Fruit fly (Drosophila melanogaster) whole organism, adult: Measurements from ENCODE around the gene CG31549.
A peak's percentile ranks its signal among the peaks of the same experiment; 100 is the strongest.

ENCODE experiments used
- CG11617 ChIP-seq: fragments of 200-800 bp; sonication (Bioruptor generic); optimal IDR thresholded peaks from 2 replicates; lab custom pipeline; 2017; ENCODE audit warnings: mild to moderate bottlenecking, missing biosample characterization, missing genetic modification reagents, missing genetic modification characterization
- CG12768 ChIP-seq: fragments of 200-800 bp; sonication (Bioruptor generic); optimal IDR thresholded peaks from 2 replicates; lab custom pipeline; 2017; ENCODE audit warnings: missing biosample characterization, missing genetic modification characterization, mild to moderate bottlenecking, moderate library complexity, missing genetic modification reagents
- CG14711 ChIP-seq: fragments of 200-800 bp; sonication (Bioruptor generic); optimal IDR thresholded peaks from 2 replicates; lab custom pipeline; 2018; ENCODE audit warnings: missing biosample characterization, mild to moderate bottlenecking, missing genetic modification characterization, moderate library complexity
- CG1620 ChIP-seq: fragments of 200-800 bp; sonication (Bioruptor generic); optimal IDR thresholded peaks from 2 replicates; lab custom pipeline; 2016; ENCODE audit warnings: missing biosample characterization, missing genetic modification characterization
- CG33017 ChIP-seq: fragments of 200-800 bp; sonication (Bioruptor generic); optimal IDR thresholded peaks from 2 replicates; lab custom pipeline; 2018; ENCODE audit warnings: missing biosample characterization, mild to moderate bottlenecking, missing genetic modification characterization, moderate library complexity
- CG5204 ChIP-seq: fragments of 200-800 bp; sonication (Bioruptor generic); optimal IDR thresholded peaks from 2 replicates; lab custom pipeline; 2016; ENCODE audit warnings: missing biosample characterization, missing genetic modification characterization
- CG7045 ChIP-seq: fragments of 200-800 bp; sonication (Bioruptor generic); optimal IDR thresholded peaks from 2 replicates; lab custom pipeline; 2017; ENCODE audit warnings: missing biosample characterization, mild to moderate bottlenecking, missing genetic modification characterization
- CG7101 ChIP-seq: fragments of 200-800 bp; sonication (Bioruptor generic); optimal IDR thresholded peaks from 2 replicates; lab custom pipeline; 2018; ENCODE audit warnings: missing biosample characterization, mild to moderate bottlenecking, missing genetic modification characterization, moderate library complexity
- Clk ChIP-seq: fragments of 200-800 bp; sonication (Bioruptor generic); optimal IDR thresholded peaks from 2 replicates; lab custom pipeline; 2017; ENCODE audit warnings: missing biosample characterization, missing genetic modification characterization
- Crg-1 ChIP-seq: fragments of 200-800 bp; sonication (Bioruptor generic); optimal IDR thresholded peaks from 2 replicates; lab custom pipeline; 2016; ENCODE audit warnings: missing biosample characterization, missing genetic modification characterization
- Hr96 ChIP-seq: fragments of 200-800 bp; sonication (Bioruptor generic); optimal IDR thresholded peaks from 2 replicates; lab custom pipeline; 2016; ENCODE audit warnings: missing biosample characterization, missing genetic modification characterization
- Mnt ChIP-seq: fragments of 200-800 bp; sonication (Bioruptor generic); optimal IDR thresholded peaks from 2 replicates; lab custom pipeline; 2016; ENCODE audit warnings: missing biosample characterization, mild to moderate bottlenecking, missing genetic modification characterization
- bab1 ChIP-seq: fragments of 200-800 bp; sonication (Bioruptor generic); optimal IDR thresholded peaks from 3 replicates; lab custom pipeline; 2019; ENCODE audit warnings: missing biosample characterization, mild to moderate bottlenecking, missing genetic modification characterization, moderate library complexity
- cic ChIP-seq: fragments of 200-800 bp; sonication (Bioruptor generic); optimal IDR thresholded peaks from 2 replicates; lab custom pipeline; 2017; ENCODE audit warnings: missing biosample characterization, mild to moderate bottlenecking, missing genetic modification characterization, moderate library complexity
- cnc ChIP-seq, 2 experiments: fragments of >200 bp; optimal IDR thresholded peaks; 2 replicates each; lab custom pipeline; 2017
- kay ChIP-seq: fragments of 200-800 bp; sonication (Bioruptor generic); peaks from one replicate; lab custom pipeline; 2016; ENCODE audit warnings: missing biosample characterization, missing genetic modification characterization, borderline replicate concordance
- ovo ChIP-seq: fragments of 200-800 bp; sonication (Bioruptor generic); optimal IDR thresholded peaks from 2 replicates; lab custom pipeline; 2016; ENCODE audit warnings: missing biosample characterization, missing genetic modification characterization
- pad ChIP-seq: fragments of 200-800 bp; sonication (Bioruptor generic); optimal IDR thresholded peaks from 3 replicates; lab custom pipeline; 2017; ENCODE audit warnings: missing biosample characterization, missing genetic modification characterization, mild to moderate bottlenecking, moderate library complexity, missing genetic modification reagents
- tj ChIP-seq: fragments of 200-800 bp; sonication (Bioruptor generic); optimal IDR thresholded peaks from 3 replicates; lab custom pipeline; 2017; ENCODE audit warnings: missing biosample characterization, mild to moderate bottlenecking, missing genetic modification characterization, moderate library complexity
- toe ChIP-seq: fragments of 200-800 bp; sonication (Bioruptor generic); optimal IDR thresholded peaks from 2 replicates; lab custom pipeline; 2016; ENCODE audit warnings: missing biosample characterization, missing genetic modification characterization

Gene CG31549

DNA sequence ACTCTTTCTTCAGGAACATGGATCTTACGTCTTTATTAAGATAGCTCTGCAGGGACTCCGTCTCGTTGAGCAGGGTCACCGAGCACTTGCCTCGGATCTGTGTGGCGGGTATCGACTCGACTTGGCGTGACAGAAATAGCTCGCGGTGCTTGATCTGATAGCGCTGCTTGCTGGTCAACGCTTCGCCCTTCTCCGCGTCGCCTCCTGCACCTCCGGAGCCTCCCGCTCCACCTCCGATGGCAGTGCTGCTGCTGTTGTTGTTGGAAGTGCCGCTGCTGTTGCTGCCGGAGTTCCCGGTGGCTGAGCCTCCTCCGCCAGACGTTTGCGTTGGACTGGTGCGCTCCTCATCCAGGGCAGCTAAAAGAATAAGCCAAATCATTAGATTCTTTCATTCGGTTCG is 11.4 kb downstream of the CG31549 start:
- TF ChIP-seq ovo (GFP tag; lab: Kevin White, UChicago) (no peak), Clk (GFP tag; lab: Kevin White, UChicago) (no peak)

- peak; percentile 26 for TF ChIP-seq pad (GFP tag; lab: Kevin White, UChicago)
- no peak for TF ChIP-seq ovo (GFP tag; lab: Kevin White, UChicago)
- no peak for TF ChIP-seq cic (GFP tag; lab: Kevin White, UChicago)
- TF ChIP-seq CG33017 (tag; lab: Kevin White, UChicago) = peak; percentile 46
- no peak for TF ChIP-seq Hr96
- peak; percentile 41 for TF ChIP-seq Mnt (GFP tag; lab: Kevin White, UChicago)
- TF ChIP-seq toe (GFP tag; lab: Kevin White, UChicago) = no peak
- no peak for TF ChIP-seq Clk (GFP tag; lab: Kevin White, UChicago)
- peak; percentile 22 for TF ChIP-seq CG7101 (tag; lab: Kevin White, UChicago)
- peak; percentile 4 for TF ChIP-seq CG1620 (GFP tag; lab: Kevin White, UChicago)
- peak; percentile 25 for TF ChIP-seq tj (GFP tag; lab: Kevin White, UChicago)
- no peak for TF ChIP-seq bab1
- peak; percentile 15 for TF ChIP-seq CG12768 (GFP tag; lab: Kevin White, UChicago)
These were observed 15.9 kb downstream of the CG31549 start for dm6 chr3R:5647705-5648568.

DNA sequence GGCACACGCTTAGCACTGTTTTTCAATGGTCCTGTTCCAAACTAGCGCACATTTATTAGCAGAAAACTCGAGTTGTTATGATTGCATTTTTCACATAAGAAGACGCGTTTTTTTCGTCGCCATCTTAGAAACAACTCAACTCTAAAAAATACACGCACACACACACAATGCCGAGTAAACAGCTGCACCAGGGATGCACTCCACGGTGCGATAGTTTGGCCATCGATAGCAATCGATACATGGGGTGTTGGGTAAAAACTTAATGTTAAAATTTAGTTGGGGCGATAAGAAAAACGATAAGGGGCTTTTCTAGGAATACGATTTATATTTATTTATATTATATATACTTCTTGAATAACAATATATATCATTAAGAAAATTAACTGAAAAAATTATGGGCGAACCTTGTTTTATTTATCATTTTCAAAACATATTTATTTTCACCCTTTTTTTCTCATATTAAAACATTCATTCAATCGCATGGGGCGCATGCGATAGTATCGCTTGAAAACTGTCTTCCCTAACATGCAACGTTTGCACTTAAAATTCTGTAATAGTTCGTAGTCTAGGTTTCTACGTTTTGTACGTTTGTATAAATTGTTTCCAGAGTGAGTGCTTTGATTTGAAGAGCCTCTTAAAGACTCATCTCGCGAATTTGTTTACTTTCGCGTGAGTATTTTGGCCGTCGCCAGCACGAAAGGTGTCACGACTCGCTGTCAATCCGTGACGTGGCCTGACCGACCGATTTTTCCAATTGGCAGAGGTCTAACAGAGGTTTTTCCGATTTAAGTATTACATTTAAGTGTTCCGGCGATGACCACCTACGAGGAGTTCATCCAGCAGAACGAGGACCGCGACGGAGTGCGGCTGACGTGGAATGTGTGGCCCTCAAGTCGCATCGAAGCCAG is 16.8 kb downstream of the CG31549 start, which contains the start of the genes MTA1-like and Sec23:
Gene MTA1-like (minus strand): TSS at position 170 of the 908 bp plus-strand sequence.
Gene Sec23 (plus strand): TSS at position 497 of the 908 bp plus-strand sequence.
- TF ChIP-seq cnc (optimal IDR thresholded peaks at IDR 0.05; lab: Kevin White, UChicago) = no peak
- TF ChIP-seq kay = no peak
- peak; percentile 72 for TF ChIP-seq CG1620 (GFP tag; lab: Kevin White, UChicago)
- peak; percentile 29 for TF ChIP-seq CG7045 (GFP tag; lab: Kevin White, UChicago)
- peak; percentile 39 for TF ChIP-seq CG12768 (GFP tag; lab: Kevin White, UChicago)
- peak; percentile 60 for TF ChIP-seq Crg-1 (GFP tag; lab: Kevin White, UChicago)
- TF ChIP-seq tj (GFP tag; lab: Kevin White, UChicago) = peak; percentile 96
- no peak for TF ChIP-seq CG5204 (GFP tag; lab: Kevin White, UChicago)
- peak; percentile 37 for TF ChIP-seq Clk (GFP tag; lab: Kevin White, UChicago)
- TF ChIP-seq CG7101 (tag; lab: Kevin White, UChicago) = peak; percentile 75
- peak; percentile 42 for TF ChIP-seq bab1
- TF ChIP-seq Mnt (GFP tag; lab: Kevin White, UChicago) = peak; percentile 26
- TF ChIP-seq ovo (GFP tag; lab: Kevin White, UChicago) = peak; percentile 56
- peak; percentile 61 for TF ChIP-seq toe (GFP tag; lab: Kevin White, UChicago)
- TF ChIP-seq CG11617 = peak; percentile 86
- TF ChIP-seq Hr96 = peak; percentile 60
- TF ChIP-seq CG14711 = peak; percentile 60
- TF ChIP-seq cic (GFP tag; lab: Kevin White, UChicago) = peak; percentile 33
- peak; percentile 54 for TF ChIP-seq CG33017 (tag; lab: Kevin White, UChicago)
- peak; percentile 56 for TF ChIP-seq pad (GFP tag; lab: Kevin White, UChicago)

DNA sequence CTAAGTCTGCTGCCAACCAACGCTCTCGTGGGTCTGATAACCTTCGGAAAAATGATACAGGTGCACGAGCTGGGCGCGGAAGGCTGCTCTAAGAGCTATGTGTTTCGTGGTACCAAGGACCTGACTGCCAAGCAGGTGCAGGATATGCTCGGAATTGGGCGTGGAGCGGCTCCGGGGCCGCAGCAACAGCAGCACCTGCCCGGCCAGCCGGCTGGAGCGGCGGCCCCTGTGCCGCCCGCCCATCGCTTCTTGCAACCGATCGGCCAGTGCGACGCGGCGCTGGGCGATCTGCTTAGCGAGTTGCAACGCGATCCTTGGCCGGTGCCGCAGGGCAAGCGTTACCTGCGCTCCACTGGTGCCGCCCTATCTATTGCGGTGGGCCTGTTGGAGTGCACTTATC is 17.9 kb downstream of the CG31549 start:
- no peak for TF ChIP-seq CG33017 (tag; lab: Kevin White, UChicago)
- no peak for TF ChIP-seq cic (GFP tag; lab: Kevin White, UChicago)

DNA sequence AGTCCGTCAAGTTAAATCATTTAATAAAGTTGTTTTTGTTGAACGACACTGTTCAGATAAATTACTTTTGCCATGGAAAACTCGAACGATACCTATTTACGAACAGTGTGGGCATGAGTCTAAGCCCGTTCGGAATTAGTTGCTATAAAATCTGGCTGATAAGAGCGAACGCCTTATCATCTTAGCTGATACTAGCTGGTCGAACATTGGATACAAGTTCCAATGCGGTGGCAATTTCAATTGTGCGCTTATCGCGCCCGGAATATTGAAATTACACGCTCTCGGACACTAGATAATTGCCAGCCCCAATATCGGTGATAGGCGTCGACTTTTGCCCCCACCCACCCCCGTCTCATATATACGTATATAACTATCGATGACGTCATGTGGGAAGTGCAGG is 21.9 kb downstream of the CG31549 start:
- TF ChIP-seq CG33017 (tag; lab: Kevin White, UChicago) (no peak), Clk (GFP tag; lab: Kevin White, UChicago) (no peak), cic (GFP tag; lab: Kevin White, UChicago) (peak; percentile 48)

DNA sequence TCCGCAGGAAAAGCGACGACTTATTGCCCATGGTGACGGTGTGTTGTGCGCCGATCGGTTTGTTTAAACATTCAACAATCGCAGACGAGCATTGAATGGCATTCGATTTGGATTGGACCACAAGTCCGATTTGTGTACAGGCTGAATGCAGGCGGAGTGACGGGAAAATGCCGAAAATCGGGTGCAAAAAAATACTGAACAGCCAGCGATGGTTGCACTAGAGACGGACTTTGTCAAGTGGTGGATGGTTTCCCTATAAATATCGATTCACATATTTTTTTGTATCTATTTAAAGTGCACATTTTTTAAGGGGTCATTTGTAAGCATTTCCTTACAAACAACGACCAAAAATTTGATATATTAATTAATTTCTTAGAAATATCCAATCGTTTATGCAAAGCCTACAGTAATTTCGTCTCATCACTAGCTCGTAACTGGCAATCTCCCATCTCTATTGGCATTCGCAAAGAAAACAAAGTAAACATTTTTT is 22.7 kb downstream of the CG31549 start, which contains the start of the genes elm and MED27:
Gene elm (minus strand): TSS at position 170 of the 490 bp plus-strand sequence.
Gene MED27 (plus strand): TSS at position 448 of the 490 bp plus-strand sequence.
- TF ChIP-seq CG14711 (peak; percentile 84), CG7045 (GFP tag; lab: Kevin White, UChicago) (peak; percentile 91), CG33017 (tag; lab: Kevin White, UChicago) (peak; percentile 84), Clk (GFP tag; lab: Kevin White, UChicago) (peak; percentile 87), ovo (GFP tag; lab: Kevin White, UChicago) (peak; percentile 97), CG12768 (GFP tag; lab: Kevin White, UChicago) (peak; percentile 90), bab1 (peak; percentile 90), kay (no peak), Mnt (GFP tag; lab: Kevin White, UChicago) (peak; percentile 87), Hr96 (peak; percentile 87), cic (GFP tag; lab: Kevin White, UChicago) (peak; percentile 61), CG7101 (tag; lab: Kevin White, UChicago) (peak; percentile 92), CG11617 (peak; percentile 94), cnc (optimal IDR thresholded peaks at IDR 0.05; lab: Kevin White, UChicago) (no peak), CG5204 (GFP tag; lab: Kevin White, UChicago) (no peak), toe (GFP tag; lab: Kevin White, UChicago) (peak; percentile 98), tj (GFP tag; lab: Kevin White, UChicago) (peak; percentile 86), Crg-1 (GFP tag; lab: Kevin White, UChicago) (peak; percentile 90), CG1620 (GFP tag; lab: Kevin White, UChicago) (peak; percentile 98), pad (GFP tag; lab: Kevin White, UChicago) (peak; percentile 80)
